Worm (Caenorhabditis elegans): Measurements from ENCODE around the gene F41E7.7.

DNA sequence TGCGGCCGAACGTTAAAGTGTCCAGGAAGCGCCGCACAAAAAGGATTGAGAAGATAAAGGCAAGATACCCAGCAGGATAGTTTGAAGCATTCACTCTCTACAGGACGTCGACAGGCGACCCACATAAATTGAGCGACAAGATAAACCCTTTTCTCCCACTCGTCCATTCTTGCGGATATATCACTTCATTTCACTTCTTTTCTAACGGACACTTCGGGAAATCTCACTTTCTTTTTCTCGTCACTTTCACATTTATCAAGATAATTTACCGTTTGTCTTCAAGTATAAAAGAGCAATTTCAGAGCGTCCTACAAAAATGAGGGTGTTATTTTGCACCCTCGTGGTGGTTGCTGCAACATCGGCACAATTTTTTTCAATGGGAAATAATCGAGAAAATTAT lies 10.0 kb downstream of the F41E7.7 start, which contains the start of gene R07E3.6:
- no peak for TF ChIP-seq nhr-11 (tag; optimal IDR thresholded peaks at IDR 0.05)
- no peak for TF ChIP-seq ceh-20 (GFP tag; IDR thresholded peaks at IDR 0.05)
- no peak for TF ChIP-seq lin-13 (GFP tag; optimal IDR thresholded peaks at IDR 0.05)
- no peak for TF ChIP-seq nhr-76 (tag; optimal IDR thresholded peaks at IDR 0.05)
- no peak for TF ChIP-seq pqm-1 (tag; optimal IDR thresholded peaks at IDR 0.05)
- TF ChIP-seq aly-2 (tag; optimal IDR thresholded peaks at IDR 0.05), result no peak
- TF ChIP-seq ama-1 (optimal IDR thresholded peaks at IDR 0.05), result no peak
- TF ChIP-seq fkh-10 (GFP tag; optimal IDR thresholded peaks at IDR 0.05), result no peak
- no peak for TF ChIP-seq jun-1 (tag; optimal IDR thresholded peaks at IDR 0.05)

Measured in whole organism, L4 larva.